Worm (Caenorhabditis elegans) whole organism, L4 larva: ENCODE results near the gene pept-1.

Source experiments
- aly-2 ChIP-seq: sonication (generic microtip); optimal IDR thresholded peaks from 2 replicates; lab custom pipeline; 2018; ENCODE audit warnings: missing biosample characterization, missing genetic modification characterization
- ama-1 ChIP-seq: fragments of 150-350 bp; optimal IDR thresholded peaks from 2 replicates; lab custom pipeline; 2014; ENCODE audit warnings: inconsistent platforms, mixed read lengths
- ceh-82 ChIP-seq: sonication (generic microtip); optimal IDR thresholded peaks from 2 replicates; lab custom pipeline; 2017; ENCODE audit warnings: missing biosample characterization, missing genetic modification characterization
- dpl-1 ChIP-seq: fragments of 150-350 bp; optimal IDR thresholded peaks from 2 replicates; lab custom pipeline; 2014; ENCODE audit warnings: missing biosample characterization, missing genetic modification reagents, missing genetic modification characterization
- lin-13 ChIP-seq: fragments of 150-350 bp; optimal IDR thresholded peaks from 2 replicates; lab custom pipeline; 2014; ENCODE audit warnings: missing biosample characterization, missing genetic modification reagents, missing genetic modification characterization
- mdt-29 ChIP-seq: fragments of 200-800 bp; sonication (Bioruptor generic); IDR thresholded peaks from 2 replicates; pipeline ENCODE4 v1.3.6; 2022; ENCODE audit warnings: missing genetic modification reagents, missing genetic modification characterization, missing compliant biosample characterization
- mes-2 ChIP-seq: sonication (generic microtip); optimal IDR thresholded peaks from 2 replicates; lab custom pipeline; 2016; ENCODE audit warnings: missing genotype, mild to moderate bottlenecking, missing genetic modification characterization, missing compliant biosample characterization; ENCODE audit not compliant: poor library complexity, severe bottlenecking
- nhr-11 ChIP-seq: fragments of 150-350 bp; optimal IDR thresholded peaks from 2 replicates; lab custom pipeline; 2014; ENCODE audit warnings: missing biosample characterization, missing genetic modification characterization
- nhr-25 ChIP-seq: sonication (generic microtip); optimal IDR thresholded peaks from 2 replicates; lab custom pipeline; 2017; ENCODE audit warnings: missing genetic modification characterization, mild to moderate bottlenecking, missing compliant biosample characterization, antibody characterized with exemption, moderate library complexity, borderline replicate concordance; ENCODE audit not compliant: insufficient read depth
- snpc-4 ChIP-seq: fragments of 150-350 bp; optimal IDR thresholded peaks from 2 replicates; lab custom pipeline; 2014; ENCODE audit warnings: missing biosample characterization, missing genetic modification characterization
- spr-3 ChIP-seq: fragments of 200-800 bp; sonication (Bioruptor generic); optimal IDR thresholded peaks from 2 replicates; lab custom pipeline; 2018; ENCODE audit warnings: mild to moderate bottlenecking, missing genetic modification characterization, missing compliant biosample characterization
- ztf-7 ChIP-seq: fragments of 150-350 bp; optimal IDR thresholded peaks from 2 replicates; lab custom pipeline; 2014; ENCODE audit warnings: missing biosample characterization, missing genetic modification characterization

DNA sequence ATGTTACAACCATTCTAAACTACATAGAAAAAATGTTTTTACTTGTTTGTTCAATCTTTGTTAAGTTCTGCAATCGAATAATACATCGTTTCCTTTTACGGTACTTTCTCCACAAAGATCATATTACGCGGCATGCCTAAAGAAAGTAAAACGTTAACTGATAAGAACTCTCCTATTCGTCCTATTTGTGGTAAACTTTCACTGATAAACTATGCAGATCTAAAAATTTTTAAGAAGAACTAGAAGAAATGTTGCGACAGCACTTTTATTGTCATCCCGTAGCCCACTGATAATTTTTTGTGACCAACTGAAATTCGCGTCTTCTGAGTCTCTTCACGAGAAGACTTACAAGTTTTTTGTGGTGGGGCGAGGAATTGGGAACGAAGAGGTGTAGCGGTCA, 29.5 kb upstream of the pept-1 start:
- TF ChIP-seq ceh-82 (tag; lab: Kevin White, UChicago) (no peak), snpc-4 (tag; lab: Kevin White, UChicago) (no peak), ztf-7 (tag; lab: Kevin White, UChicago) (no peak), nhr-25 (tag; lab: Kevin White, UChicago) (no peak), nhr-11 (tag; lab: Kevin White, UChicago) (no peak), dpl-1 (GFP tag; lab: Kevin White, UChicago) (no peak), ama-1 (no peak), lin-13 (no peak), spr-3 (no peak), mes-2 (no peak), mdt-29 (GFP tag; lab: Robert Waterston, UW) (no peak), aly-2 (tag; lab: Kevin White, UChicago) (no peak)
